Fruit fly (Drosophila melanogaster) whole organism, adult: ENCODE results near the gene CG33203.

ENCODE experiments used
- CG11617 ChIP-seq: fragments of 200-800 bp; sonication (Bioruptor generic); optimal IDR thresholded peaks from 2 replicates; lab custom pipeline; 2017; ENCODE audit warnings: mild to moderate bottlenecking, missing biosample characterization, missing genetic modification reagents, missing genetic modification characterization
- CG33017 ChIP-seq: fragments of 200-800 bp; sonication (Bioruptor generic); optimal IDR thresholded peaks from 2 replicates; lab custom pipeline; 2018; ENCODE audit warnings: missing biosample characterization, mild to moderate bottlenecking, missing genetic modification characterization, moderate library complexity
- cnc ChIP-seq, 2 experiments: fragments of >200 bp; optimal IDR thresholded peaks; 2 replicates each; lab custom pipeline; 2017
- kay ChIP-seq: fragments of 200-800 bp; sonication (Bioruptor generic); peaks from one replicate; lab custom pipeline; 2016; ENCODE audit warnings: missing biosample characterization, missing genetic modification characterization, borderline replicate concordance

dm6 chr3R:28848693-28849470, 38.6 kb downstream of the CG33203 start:
- TF ChIP-seq kay (no peak), CG11617 (no peak), cnc (optimal IDR thresholded peaks at IDR 0.05; lab: Kevin White, UChicago) (no peak), CG33017 (tag; lab: Kevin White, UChicago) (no peak)
